Fruit fly (Drosophila melanogaster) S2 (cell line): ENCODE measurements around the gene CG17193.

Source experiments
- CG8478 ChIP-seq: fragments of >200 bp; optimal IDR thresholded peaks from 2 replicates; lab custom pipeline; 2018
- CTCF ChIP-seq, 2 experiments: fragments of >200 bp; optimal IDR thresholded peaks; 2 replicates each; lab custom pipeline; 2018

DNA sequence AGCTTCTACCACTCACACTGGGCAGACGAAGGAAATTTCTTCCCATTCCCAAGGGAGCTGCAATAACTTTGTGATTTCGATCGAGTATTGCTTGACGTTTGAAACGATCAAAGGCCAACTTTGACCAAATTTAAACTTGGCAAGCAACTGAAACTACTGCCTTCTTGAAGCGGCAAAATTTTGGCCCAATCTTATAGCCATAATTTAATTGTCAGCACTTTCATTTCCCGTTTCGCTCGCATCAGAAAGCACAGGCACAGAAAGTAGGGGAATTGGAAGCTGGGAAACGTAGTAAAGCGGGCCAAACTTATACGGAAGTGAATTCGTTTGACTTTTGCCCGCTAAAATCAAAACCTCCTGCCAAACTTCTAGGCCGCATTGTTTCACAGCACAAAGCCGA is 3.8 kb upstream of the CG17193 start, which contains the start of gene CG4390:
- no peak for TF ChIP-seq CG8478
- TF ChIP-seq CTCF (optimal IDR thresholded peaks at IDR 0.05; lab: Kevin White, UChicago): no peak
